Worm (Caenorhabditis elegans) whole organism, young adult: ENCODE results near the gene R02F2.9.

Experiments used
- F37B4.10 ChIP-seq: fragments of 200-800 bp; sonication (Bioruptor generic); IDR thresholded peaks from 2 replicates; pipeline ENCODE4 v1.3.6; 2022; ENCODE audit warnings: missing genetic modification characterization, missing compliant biosample characterization
- K11D2.4 ChIP-seq: fragments of 200-800 bp; sonication (Bioruptor generic); IDR thresholded peaks from 2 replicates; pipeline ENCODE4 v1.3.6; 2022; ENCODE audit warnings: missing genetic modification reagents, missing genetic modification characterization, missing compliant biosample characterization
- Y67H2A.10 ChIP-seq: fragments of 200-800 bp; sonication (Bioruptor generic); conservative IDR thresholded peaks from 2 replicates; pipeline ENCODE4 v1.3.6; 2022; ENCODE audit warnings: missing genetic modification reagents, missing genetic modification characterization, missing compliant biosample characterization
- Y79H2A.3 ChIP-seq: fragments of 200-800 bp; sonication (Bioruptor generic); conservative IDR thresholded peaks from 2 replicates; pipeline ENCODE4 v1.3.6; 2022; ENCODE audit warnings: missing genetic modification reagents, missing genetic modification characterization, missing compliant biosample characterization
- ama-1 ChIP-seq, 3 experiments: fragments of 150-350 bp in 1 of 3; sonication (generic microtip) in 2 of 3; optimal IDR thresholded peaks; 2 replicates each; lab custom pipeline; 2014 to 2018; ENCODE audit warnings: missing biosample characterization in 2 of 3, missing genetic modification characterization in 2 of 3, missing genetic modification reagents in 2 of 3
- gei-17 ChIP-seq: fragments of 200-800 bp; sonication (Bioruptor generic); optimal IDR thresholded peaks from 2 replicates; lab custom pipeline; 2018; ENCODE audit warnings: mild to moderate bottlenecking, missing genetic modification characterization, missing compliant biosample characterization
- madf-10 ChIP-seq: sonication (generic microtip); optimal IDR thresholded peaks from 2 replicates; lab custom pipeline; 2016; ENCODE audit warnings: mild to moderate bottlenecking, missing genetic modification characterization, missing compliant biosample characterization
- nfya-1 ChIP-seq: sonication (generic microtip); optimal IDR thresholded peaks from 2 replicates; lab custom pipeline; 2017; ENCODE audit warnings: antibody characterized with exemption, missing compliant biosample characterization, missing genetic modification characterization, borderline replicate concordance; ENCODE audit not compliant: insufficient read depth
- pha-4 ChIP-seq: fragments of 150-350 bp; sonication (generic microtip); optimal IDR thresholded peaks from 2 replicates; lab custom pipeline; 2014; ENCODE audit warnings: missing biosample characterization, missing genetic modification reagents, missing genetic modification characterization
- sdz-38 ChIP-seq: sonication (generic microtip); optimal IDR thresholded peaks from 2 replicates; lab custom pipeline; 2016; ENCODE audit warnings: missing genotype, missing genetic modification characterization, missing compliant biosample characterization
- tlf-1 ChIP-seq: fragments of 200-800 bp; sonication (Bioruptor generic); optimal IDR thresholded peaks from 2 replicates; lab custom pipeline; 2018; ENCODE audit warnings: mild to moderate bottlenecking, missing genetic modification characterization, missing compliant biosample characterization

DNA sequence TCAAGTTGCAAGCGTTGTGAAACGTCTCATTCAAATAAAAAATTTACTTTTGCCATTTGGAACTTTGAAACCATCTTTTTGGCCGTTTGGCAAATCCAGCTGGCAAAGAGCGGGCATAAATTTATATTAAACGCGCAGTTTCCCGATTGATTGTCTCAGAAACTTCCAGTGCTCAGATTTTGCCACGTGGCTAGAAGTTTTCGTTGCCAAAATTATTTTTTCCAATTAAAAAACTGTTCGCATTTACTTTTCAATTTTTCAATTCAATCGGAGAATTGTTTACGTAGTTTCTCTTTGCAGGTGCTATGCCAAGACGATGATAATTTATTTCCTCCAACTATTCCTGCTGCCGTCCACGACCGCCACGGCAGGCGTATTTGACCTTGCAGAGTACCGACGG, 45.7 kb upstream of the R02F2.9 start, which contains the start of gene F48E8.4:
- no peak for TF ChIP-seq ama-1 (optimal IDR thresholded peaks at IDR 0.05; lab: Kevin White, UChicago)
- TF ChIP-seq ama-1 (GFP tag; optimal IDR thresholded peaks at IDR 0.05; lab: Kevin White, UChicago), result no peak
- no peak for TF ChIP-seq tlf-1 (GFP tag; lab: Kevin White, UChicago)
- no peak for TF ChIP-seq Y79H2A.3 (GFP tag; lab: Robert Waterston, UW)
- TF ChIP-seq F37B4.10 (GFP tag; lab: Robert Waterston, UW), result no peak
- no peak for TF ChIP-seq sdz-38
- TF ChIP-seq gei-17 (GFP tag; lab: Kevin White, UChicago), result no peak
- TF ChIP-seq K11D2.4 (GFP tag; lab: Robert Waterston, UW), result no peak
- TF ChIP-seq Y67H2A.10 (GFP tag; lab: Robert Waterston, UW), result no peak
- no peak for TF ChIP-seq pha-4 (tag; lab: Kevin White, UChicago)
- no peak for TF ChIP-seq nfya-1 (tag; lab: Kevin White, UChicago)
- no peak for TF ChIP-seq madf-10 (tag; lab: Kevin White, UChicago)
